Worm (Caenorhabditis elegans) whole organism, late embryonic: ENCODE results near the gene C06G1.1.
A peak's percentile ranks its signal among the peaks of the same experiment; 100 is the strongest.

Experiments
- C38D4.7 ChIP-seq: fragments of 200-800 bp; sonication (Bioruptor generic); optimal IDR thresholded peaks from 2 replicates; lab custom pipeline; 2018; ENCODE audit warnings: mild to moderate bottlenecking, missing genetic modification characterization, moderate library complexity, missing compliant biosample characterization
- T23F11.4 ChIP-seq: fragments of 200-800 bp; sonication (Bioruptor generic); optimal IDR thresholded peaks from 2 replicates; lab custom pipeline; 2018; ENCODE audit warnings: mild to moderate bottlenecking, missing genetic modification characterization, missing compliant biosample characterization
- ama-1 ChIP-seq: fragments of 150-350 bp; optimal IDR thresholded peaks from 2 replicates; lab custom pipeline; 2014
- ceh-19 ChIP-seq: fragments of 200-800 bp; sonication (Bioruptor generic); optimal IDR thresholded peaks from 2 replicates; lab custom pipeline; 2018; ENCODE audit warnings: mild to moderate bottlenecking, missing genetic modification characterization, missing compliant biosample characterization
- ceh-30 ChIP-seq: fragments of 150-350 bp; optimal IDR thresholded peaks from 2 replicates; lab custom pipeline; 2014; ENCODE audit warnings: missing biosample characterization, missing genetic modification characterization
- ceh-31 ChIP-seq: sonication (generic microtip); optimal IDR thresholded peaks from 2 replicates; lab custom pipeline; 2016; ENCODE audit warnings: missing genetic modification characterization, missing compliant biosample characterization
- ceh-45 ChIP-seq: fragments of 200-800 bp; sonication (Bioruptor generic); IDR thresholded peaks from 2 replicates; pipeline ENCODE4 v1.3.6; 2022; ENCODE audit warnings: missing genetic modification reagents, missing genetic modification characterization, missing compliant biosample characterization
- ceh-48 ChIP-seq: sonication (generic microtip); optimal IDR thresholded peaks from 2 replicates; lab custom pipeline; 2016; ENCODE audit warnings: missing genetic modification characterization, inconsistent platforms, missing compliant biosample characterization
- ceh-6 ChIP-seq: fragments of 200-800 bp; sonication (Bioruptor generic); optimal IDR thresholded peaks from 2 replicates; lab custom pipeline; 2018; ENCODE audit warnings: mild to moderate bottlenecking, missing genetic modification characterization, missing compliant biosample characterization
- ceh-9 ChIP-seq: sonication (generic microtip); optimal IDR thresholded peaks from 2 replicates; lab custom pipeline; 2016; ENCODE audit warnings: mild to moderate bottlenecking, missing genetic modification characterization, inconsistent platforms, missing compliant biosample characterization
- dmd-4 ChIP-seq: sonication (generic microtip); optimal IDR thresholded peaks from 2 replicates; lab custom pipeline; 2016; ENCODE audit warnings: borderline replicate concordance, missing genetic modification characterization, missing compliant biosample characterization
- elt-2 ChIP-seq: sonication (generic microtip); optimal IDR thresholded peaks from 2 replicates; lab custom pipeline; 2016; ENCODE audit warnings: missing genetic modification reagents, missing genetic modification characterization, missing compliant biosample characterization
- elt-4 ChIP-seq: sonication (generic microtip); optimal IDR thresholded peaks from 2 replicates; lab custom pipeline; 2016; ENCODE audit warnings: missing genetic modification characterization, missing compliant biosample characterization
- fax-1 ChIP-seq: sonication (generic microtip); optimal IDR thresholded peaks from 2 replicates; lab custom pipeline; 2016; ENCODE audit warnings: missing genotype, missing genetic modification characterization, missing compliant biosample characterization
- hlh-13 ChIP-seq: fragments of 200-800 bp; sonication (Bioruptor generic); optimal IDR thresholded peaks from 2 replicates; lab custom pipeline; 2018; ENCODE audit warnings: mild to moderate bottlenecking, missing genetic modification characterization, missing compliant biosample characterization
- hlh-15 ChIP-seq: sonication (generic microtip); optimal IDR thresholded peaks from 2 replicates; lab custom pipeline; 2016; ENCODE audit warnings: missing genetic modification characterization, missing compliant biosample characterization
- hlh-30 ChIP-seq: sonication (generic microtip); optimal IDR thresholded peaks from 2 replicates; lab custom pipeline; 2017; ENCODE audit warnings: antibody characterized with exemption, missing genetic modification characterization, missing compliant biosample characterization; ENCODE audit not compliant: insufficient read depth
- hlh-6 ChIP-seq: sonication (generic microtip); optimal IDR thresholded peaks from 2 replicates; lab custom pipeline; 2016; ENCODE audit warnings: missing genotype, missing genetic modification characterization, missing compliant biosample characterization
- hlh-8 ChIP-seq: sonication (generic microtip); optimal IDR thresholded peaks from 2 replicates; lab custom pipeline; 2016; ENCODE audit warnings: missing genotype, missing genetic modification characterization, missing compliant biosample characterization
- lim-6 ChIP-seq: sonication (generic microtip); optimal IDR thresholded peaks from 2 replicates; lab custom pipeline; 2016; ENCODE audit warnings: missing genetic modification characterization, missing compliant biosample characterization
- lin-11 ChIP-seq: fragments of 200-800 bp; sonication (Bioruptor generic); optimal IDR thresholded peaks from 2 replicates; lab custom pipeline; 2018; ENCODE audit warnings: mild to moderate bottlenecking, missing genetic modification characterization, missing compliant biosample characterization
- nhr-232 ChIP-seq: sonication (generic microtip); optimal IDR thresholded peaks from 2 replicates; lab custom pipeline; 2016; ENCODE audit warnings: missing genetic modification characterization, missing compliant biosample characterization
- pag-3 ChIP-seq: sonication (generic microtip); optimal IDR thresholded peaks from 2 replicates; lab custom pipeline; 2016; ENCODE audit warnings: missing compliant biosample characterization, missing genetic modification characterization, borderline replicate concordance
- pha-2 ChIP-seq: sonication (generic microtip); optimal IDR thresholded peaks from 2 replicates; lab custom pipeline; 2017; ENCODE audit warnings: mild to moderate bottlenecking, missing genetic modification characterization, missing compliant biosample characterization
- ref-2 ChIP-seq: sonication (generic microtip); optimal IDR thresholded peaks from 2 replicates; lab custom pipeline; 2016; ENCODE audit warnings: missing genetic modification characterization, missing compliant biosample characterization
- sdc-2 ChIP-seq: sonication (generic microtip); optimal IDR thresholded peaks from 2 replicates; lab custom pipeline; 2016; ENCODE audit warnings: missing genotype, missing genetic modification characterization, missing compliant biosample characterization
- sox-2 ChIP-seq: fragments of 200-800 bp; sonication (Bioruptor generic); IDR thresholded peaks from 2 replicates; pipeline ENCODE4 v1.3.6; 2022; ENCODE audit warnings: missing genetic modification reagents, missing genetic modification characterization, missing compliant biosample characterization
- sox-4 ChIP-seq: sonication (generic microtip); optimal IDR thresholded peaks from 2 replicates; lab custom pipeline; 2017; ENCODE audit warnings: mild to moderate bottlenecking, missing genetic modification characterization, inconsistent platforms, missing compliant biosample characterization
- ttx-3 ChIP-seq: sonication (generic microtip); optimal IDR thresholded peaks from 2 replicates; lab custom pipeline; 2016; ENCODE audit warnings: missing genetic modification reagents, missing genetic modification characterization, missing compliant biosample characterization
- unc-42 ChIP-seq: sonication (generic microtip); optimal IDR thresholded peaks from 2 replicates; lab custom pipeline; 2016; ENCODE audit warnings: missing genotype, missing genetic modification characterization, missing compliant biosample characterization
- unc-86 ChIP-seq: sonication (generic microtip); optimal IDR thresholded peaks from 2 replicates; lab custom pipeline; 2016; ENCODE audit warnings: missing genetic modification characterization, missing compliant biosample characterization
- zip-5 ChIP-seq: sonication (generic microtip); optimal IDR thresholded peaks from 2 replicates; lab custom pipeline; 2016; ENCODE audit warnings: missing genetic modification characterization, missing compliant biosample characterization
- ztf-16 ChIP-seq: sonication (generic microtip); optimal IDR thresholded peaks from 2 replicates; lab custom pipeline; 2017; ENCODE audit warnings: missing genetic modification characterization, missing compliant biosample characterization

C06G1.1 gene

ce11 chrX:16667515-16667914 lies 34.4 kb downstream of the C06G1.1 start:
- no peak for TF ChIP-seq ceh-31 (tag; lab: Kevin White, UChicago)
- no peak for TF ChIP-seq ceh-9
- no peak for TF ChIP-seq ttx-3
- TF ChIP-seq sdc-2, result no peak
- no peak for TF ChIP-seq lim-6 (tag; lab: Kevin White, UChicago)
- no peak for TF ChIP-seq ceh-19 (GFP tag; lab: Kevin White, UChicago)
- no peak for TF ChIP-seq ceh-45 (GFP tag; lab: Robert Waterston, UW)
- TF ChIP-seq pha-2 (tag; lab: Kevin White, UChicago), result no peak
- TF ChIP-seq ceh-30 (tag; lab: Kevin White, UChicago), result no peak
- TF ChIP-seq ama-1 (lab: Kevin White, UChicago), result no peak
- TF ChIP-seq sox-2, result no peak
- TF ChIP-seq, all 69 proteins: peak for 0

ce11 chrX:16669106-16669505 lies 36.0 kb downstream of the C06G1.1 start:
- TF ChIP-seq C38D4.7 (GFP tag; lab: Kevin White, UChicago) (no peak), elt-2 (tag; lab: Kevin White, UChicago) (peak; percentile 67)
- TF ChIP-seq, all 69 proteins: peak for 1

ce11 chrX:16671234-16671633 lies 38.1 kb downstream of the C06G1.1 start:
- no peak for TF ChIP-seq ceh-6 (GFP tag; lab: Kevin White, UChicago)
- no peak for TF ChIP-seq unc-42
- TF ChIP-seq nhr-232 (tag; lab: Kevin White, UChicago), result no peak
- no peak for TF ChIP-seq ztf-16 (tag; lab: Kevin White, UChicago)
- TF ChIP-seq fax-1 (tag; lab: Kevin White, UChicago), result no peak
- TF ChIP-seq hlh-6 (tag; lab: Kevin White, UChicago), result no peak
- no peak for TF ChIP-seq lin-11 (tag; lab: Kevin White, UChicago)
- no peak for TF ChIP-seq ceh-48 (tag; lab: Kevin White, UChicago)
- TF ChIP-seq hlh-15 (tag; lab: Kevin White, UChicago), result no peak
- no peak for TF ChIP-seq pag-3 (tag; lab: Kevin White, UChicago)
- TF ChIP-seq unc-86 (tag; lab: Kevin White, UChicago), result no peak
- no peak for TF ChIP-seq sox-4
- no peak for TF ChIP-seq dmd-4 (tag; lab: Kevin White, UChicago)
- TF ChIP-seq hlh-8 (tag; lab: Kevin White, UChicago), result no peak
- no peak for TF ChIP-seq hlh-13 (GFP tag; lab: Kevin White, UChicago)
- TF ChIP-seq elt-4 (tag; lab: Kevin White, UChicago), result no peak

ce11 chrX:16672661-16673060 lies 39.5 kb downstream of the C06G1.1 start:
- TF ChIP-seq ceh-9 (no peak), sdc-2 (no peak), T23F11.4 (GFP tag; lab: Kevin White, UChicago) (no peak)

- TF ChIP-seq ref-2 (tag; lab: Kevin White, UChicago) (no peak), ceh-31 (tag; lab: Kevin White, UChicago) (no peak), ceh-6 (GFP tag; lab: Kevin White, UChicago) (no peak), fax-1 (tag; lab: Kevin White, UChicago) (no peak), T23F11.4 (GFP tag; lab: Kevin White, UChicago) (no peak), hlh-8 (tag; lab: Kevin White, UChicago) (no peak), zip-5 (tag; lab: Kevin White, UChicago) (no peak), nhr-232 (tag; lab: Kevin White, UChicago) (no peak), hlh-30 (no peak), ceh-9 (no peak), ceh-48 (tag; lab: Kevin White, UChicago) (no peak), dmd-4 (tag; lab: Kevin White, UChicago) (no peak)
Observed at ce11 chrX:16674632-16675031, 41.5 kb downstream of the C06G1.1 start, which contains the start of gene tag-343. TSS of gene tag-343 (minus strand) at chrX:16674732.
